Fruit fly (Drosophila melanogaster) whole organism, wandering third instar larva: Measurements from ENCODE around the gene CG2681.

Experiments used
- Abd-B ChIP-seq: fragments of >200 bp; optimal IDR thresholded peaks from 2 replicates; lab custom pipeline; 2017; ENCODE audit warnings: missing biosample characterization, missing genetic modification characterization
- CG32264 ChIP-seq: fragments of 200-800 bp; sonication (Bioruptor generic); optimal IDR thresholded peaks from 2 replicates; lab custom pipeline; 2016; ENCODE audit warnings: missing biosample characterization, missing genetic modification characterization
- CG9705 ChIP-seq: fragments of 200-800 bp; sonication (Bioruptor generic); optimal IDR thresholded peaks from 2 replicates; lab custom pipeline; 2018; ENCODE audit warnings: missing biosample characterization, mild to moderate bottlenecking, missing genetic modification characterization
- CrebA ChIP-seq: fragments of 200-800 bp; sonication (Bioruptor generic); optimal IDR thresholded peaks from 2 replicates; lab custom pipeline; 2016; ENCODE audit warnings: missing biosample characterization, mild to moderate bottlenecking, missing genetic modification characterization, borderline replicate concordance
- Dfd ChIP-seq: fragments of >200 bp; optimal IDR thresholded peaks from 2 replicates; lab custom pipeline; 2017; ENCODE audit warnings: missing biosample characterization, missing genetic modification characterization
- Dif ChIP-seq: fragments of 200-275, 200-300 bp; sonication (Bioruptor generic); optimal IDR thresholded peaks from 2 replicates; lab custom pipeline; 2018; ENCODE audit warnings: missing biosample characterization, missing genetic modification characterization; ENCODE audit not compliant: partially characterized antibody
- GATAd ChIP-seq: sonication (Bioruptor generic); optimal IDR thresholded peaks from 2 replicates; lab custom pipeline; 2016; ENCODE audit warnings: missing biosample characterization, missing genetic modification characterization
- HLH106 ChIP-seq: fragments of 200-800 bp; optimal IDR thresholded peaks from 3 replicates; lab custom pipeline; 2019; ENCODE audit warnings: missing biosample characterization, mild to moderate bottlenecking, missing genetic modification characterization, moderate library complexity
- Hnf4 ChIP-seq: fragments of 200-800 bp; sonication (Bioruptor generic); optimal IDR thresholded peaks from 2 replicates; lab custom pipeline; 2016; ENCODE audit warnings: missing biosample characterization, mild to moderate bottlenecking, missing genetic modification characterization
- Hr78 ChIP-seq: fragments of >200 bp; optimal IDR thresholded peaks from 2 replicates; lab custom pipeline; 2017; ENCODE audit warnings: missing biosample characterization, missing genetic modification characterization
- Hr83 ChIP-seq: fragments of 200-300 bp; sonication (Bioruptor generic); optimal IDR thresholded peaks from 2 replicates; lab custom pipeline; 2016; ENCODE audit warnings: missing biosample characterization, mild to moderate bottlenecking, missing genetic modification characterization, moderate library complexity; ENCODE audit not compliant: poor library complexity, severe bottlenecking
- Jra ChIP-seq: sonication (Bioruptor generic); optimal IDR thresholded peaks from 2 replicates; lab custom pipeline; 2016; ENCODE audit warnings: missing biosample characterization, missing genetic modification characterization
- Mio ChIP-seq: sonication (Bioruptor generic); optimal IDR thresholded peaks from 2 replicates; lab custom pipeline; 2016; ENCODE audit warnings: missing biosample characterization, missing genetic modification characterization
- Myc ChIP-seq: fragments of >200 bp; optimal IDR thresholded peaks from 2 replicates; lab custom pipeline; 2017
- N ChIP-seq: fragments of >200 bp; optimal IDR thresholded peaks from 2 replicates; lab custom pipeline; 2018; ENCODE audit warnings: missing biosample characterization, missing external identifiers, missing genetic modification characterization
- OdsH ChIP-seq: fragments of 200-800 bp; sonication (Bioruptor generic); optimal IDR thresholded peaks from 2 replicates; lab custom pipeline; 2016; ENCODE audit warnings: missing biosample characterization, mild to moderate bottlenecking, missing genetic modification characterization
- Rel ChIP-seq, 2 experiments: fragments of 200-800 bp; sonication (Bioruptor generic) in 1 of 2; optimal IDR thresholded peaks; 2 replicates in 1 of 2; 3 replicates in 1 of 2; lab custom pipeline; 2016 to 2019; ENCODE audit warnings: mild to moderate bottlenecking in 2 of 2, missing biosample characterization in 2 of 2, missing genetic modification characterization in 2 of 2, moderate library complexity in 1 of 2
- Sp1 ChIP-seq: fragments of 200-800 bp; sonication (Bioruptor generic); optimal IDR thresholded peaks from 3 replicates; lab custom pipeline; 2019; ENCODE audit warnings: missing biosample characterization, mild to moderate bottlenecking, missing genetic modification characterization, moderate library complexity
- Vsx2 ChIP-seq: fragments of 200-300, 225-300 bp; sonication (Bioruptor generic); optimal IDR thresholded peaks from 2 replicates; lab custom pipeline; 2018; ENCODE audit warnings: missing biosample characterization, missing genetic modification characterization; ENCODE audit not compliant: partially characterized antibody
- br ChIP-seq: fragments of 200-800 bp; sonication (Bioruptor generic); optimal IDR thresholded peaks from 2 replicates; lab custom pipeline; 2016; ENCODE audit warnings: missing biosample characterization, missing genetic modification characterization
- brk ChIP-seq: fragments of 200-800 bp; sonication (Bioruptor generic); optimal IDR thresholded peaks from 2 replicates; lab custom pipeline; 2016; ENCODE audit warnings: missing biosample characterization, mild to moderate bottlenecking, missing genetic modification characterization
- dl ChIP-seq, 2 experiments: fragments of 175-275, 200-275 bp in 1 of 2; fragments of 200-275 bp in 1 of 2; sonication (Bioruptor generic); optimal IDR thresholded peaks; lab custom pipeline; 2018; ENCODE audit warnings: mild to moderate bottlenecking in 2 of 2, missing biosample characterization in 2 of 2, missing genetic modification characterization in 2 of 2, moderate library complexity in 2 of 2; ENCODE audit not compliant: partially characterized antibody in 2 of 2, insufficient read depth in 1 of 2
- dmrt93B ChIP-seq: fragments of 200-800 bp; sonication (Bioruptor generic); optimal IDR thresholded peaks from 2 replicates; lab custom pipeline; 2018; ENCODE audit warnings: missing biosample characterization, mild to moderate bottlenecking, missing genetic modification characterization
- dsf ChIP-seq: sonication (Bioruptor generic); optimal IDR thresholded peaks from 2 replicates; lab custom pipeline; 2016; ENCODE audit warnings: missing biosample characterization, missing genetic modification characterization, borderline replicate concordance
- ey ChIP-seq: fragments of 200-800 bp; sonication (Bioruptor generic); optimal IDR thresholded peaks from 2 replicates; lab custom pipeline; 2016; ENCODE audit warnings: missing biosample characterization, missing genetic modification characterization
- foxo ChIP-seq, 2 experiments: fragments of 200-800 bp; sonication (Bioruptor generic); optimal IDR thresholded peaks; 2 replicates in 1 of 2; 3 replicates in 1 of 2; lab custom pipeline; 2016 to 2017; ENCODE audit warnings: missing biosample characterization in 2 of 2, missing genetic modification characterization in 2 of 2
- fru ChIP-seq: fragments of 200-800 bp; sonication (Bioruptor generic); optimal IDR thresholded peaks from 3 replicates; lab custom pipeline; 2016; ENCODE audit warnings: missing biosample characterization, mild to moderate bottlenecking, missing genetic modification characterization
- h ChIP-seq: fragments of 200-800 bp; sonication (Bioruptor generic); optimal IDR thresholded peaks from 3 replicates; lab custom pipeline; 2016; ENCODE audit warnings: missing biosample characterization, mild to moderate bottlenecking, missing genetic modification characterization
- jim ChIP-seq: fragments of 175-275, 200-325 bp; sonication (Bioruptor generic); optimal IDR thresholded peaks from 2 replicates; lab custom pipeline; 2016; ENCODE audit warnings: missing biosample characterization, mild to moderate bottlenecking, missing genetic modification characterization
- lola ChIP-seq: fragments of >200 bp; optimal IDR thresholded peaks from 2 replicates; lab custom pipeline; 2017; ENCODE audit warnings: missing biosample characterization, missing genetic modification characterization
- pan ChIP-seq: fragments of >200 bp; optimal IDR thresholded peaks from 2 replicates; lab custom pipeline; 2017
- psq ChIP-seq: fragments of 200-800 bp; sonication (Bioruptor generic); optimal IDR thresholded peaks from 3 replicates; lab custom pipeline; 2017; ENCODE audit warnings: missing biosample characterization, mild to moderate bottlenecking, missing genetic modification characterization, moderate library complexity
- rgr ChIP-seq: fragments of 200-800 bp; sonication (Bioruptor generic); optimal IDR thresholded peaks from 3 replicates; lab custom pipeline; 2016; ENCODE audit warnings: missing biosample characterization, mild to moderate bottlenecking, missing genetic modification characterization
- sage ChIP-seq: fragments of 200-800 bp; sonication (Bioruptor generic); optimal IDR thresholded peaks from 2 replicates; lab custom pipeline; 2016; ENCODE audit warnings: missing biosample characterization, mild to moderate bottlenecking, missing genetic modification characterization
- sv ChIP-seq: fragments of 200-800 bp; sonication (Bioruptor generic); optimal IDR thresholded peaks from 3 replicates; lab custom pipeline; 2016; ENCODE audit warnings: missing biosample characterization, missing genetic modification characterization
- tai ChIP-seq: sonication (Bioruptor generic); optimal IDR thresholded peaks from 2 replicates; lab custom pipeline; 2016; ENCODE audit warnings: missing biosample characterization, missing genetic modification characterization
- usp ChIP-seq: fragments of >200 bp; optimal IDR thresholded peaks from 2 replicates; lab custom pipeline; 2017; ENCODE audit warnings: missing biosample characterization, missing genetic modification characterization
- woc ChIP-seq: sonication (Bioruptor generic); optimal IDR thresholded peaks from 2 replicates; lab custom pipeline; 2016; ENCODE audit warnings: missing biosample characterization, mild to moderate bottlenecking, missing genetic modification characterization

Gene CG2681

DNA sequence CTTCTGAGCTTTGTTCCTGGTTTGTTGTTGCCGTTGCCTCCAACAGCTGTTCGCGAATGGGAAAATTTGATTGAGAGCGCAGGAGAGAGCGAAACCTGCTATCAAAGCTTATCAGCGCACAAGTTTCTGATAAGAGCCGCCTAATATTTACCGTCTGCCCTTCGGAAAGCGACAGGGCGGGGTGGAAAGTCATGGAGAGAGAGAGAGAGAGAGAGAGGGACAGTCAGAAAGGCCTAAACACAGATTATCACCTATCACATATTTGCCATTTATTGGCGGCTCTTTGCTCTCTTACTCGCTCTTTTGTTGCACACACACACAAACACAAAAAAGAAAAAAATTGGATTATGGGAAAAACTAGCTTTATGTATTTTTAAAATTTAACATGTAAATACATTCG is 35.1 kb downstream of the CG2681 start:
- peak; percentile 31 for TF ChIP-seq Dif (GFP tag; lab: Kevin White, UChicago)
- no peak for TF ChIP-seq dsf (GFP tag; lab: Kevin White, UChicago)

DNA sequence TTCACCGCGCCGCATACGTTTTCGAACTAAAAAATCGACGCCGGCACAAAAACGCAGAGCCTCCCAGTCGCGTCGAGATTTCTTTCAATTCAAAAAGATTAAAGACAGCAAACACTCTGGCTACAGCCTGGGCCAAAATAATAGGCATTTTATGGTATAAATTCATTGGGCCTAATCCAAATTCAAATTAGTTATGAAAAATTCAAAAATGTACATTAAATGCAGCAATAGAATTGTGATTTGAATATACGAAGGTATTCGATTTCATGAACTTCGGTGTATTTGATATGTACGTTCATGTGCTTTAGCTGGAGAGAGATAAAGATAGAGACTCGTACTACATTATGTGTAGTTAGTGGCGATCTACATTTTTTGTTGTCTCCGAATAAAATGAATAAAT is 35.6 kb downstream of the CG2681 start, which contains the start of gene Syx4:
Gene Syx4 (minus strand): TSS at position 35 of the 400 bp plus-strand sequence.
- TF ChIP-seq fru (GFP tag; lab: Kevin White, UChicago) (peak; percentile 88), CrebA (GFP tag; lab: Kevin White, UChicago) (no peak), Dif (GFP tag; lab: Kevin White, UChicago) (no peak), GATAd (no peak), Hr78 (GFP tag; lab: Kevin White, UChicago) (no peak), Sp1 (peak; percentile 82), Hr83 (GFP tag; lab: Kevin White, UChicago) (peak; percentile 40), dmrt93B (peak; percentile 67), sage (GFP tag; lab: Kevin White, UChicago) (peak; percentile 78), N (GFP tag; lab: Kevin White, UChicago) (no peak), dsf (GFP tag; lab: Kevin White, UChicago) (peak; percentile 31), CG32264 (GFP tag; lab: Kevin White, UChicago) (peak; percentile 79), jim (GFP tag; lab: Kevin White, UChicago) (no peak), Dfd (GFP tag; lab: Kevin White, UChicago) (no peak), psq (GFP tag; lab: Kevin White, UChicago) (peak; percentile 81), br (GFP tag; lab: Kevin White, UChicago) (peak; percentile 87), tai (peak; percentile 71), ey (peak; percentile 92), HLH106 (tag; lab: Kevin White, UChicago) (peak; percentile 84), Hnf4 (peak; percentile 89), lola (GFP tag; lab: Kevin White, UChicago) (no peak), Mio (peak; percentile 67), pan (lab: Kevin White, UChicago) (no peak), Myc (no peak), h (peak; percentile 91), Jra (GFP tag; lab: Kevin White, UChicago) (peak; percentile 66), foxo (GFP tag; optimal IDR thresholded peaks at IDR 0.05; lab: Kevin White, UChicago) (peak; percentile 81 to 91), woc (GFP tag; lab: Kevin White, UChicago) (peak; percentile 73), Abd-B (GFP tag; lab: Kevin White, UChicago) (no peak), brk (GFP tag; lab: Kevin White, UChicago) (peak; percentile 66), Vsx2 (GFP tag; lab: Kevin White, UChicago) (no peak), usp (no peak), OdsH (GFP tag; lab: Kevin White, UChicago) (peak; percentile 88), rgr (peak; percentile 95), dl (GFP tag; optimal IDR thresholded peaks at IDR 0.05; lab: Kevin White, UChicago; ENCODE audit: insufficient read depth in 1 of 2, partially characterized antibody in 2 of 2) (no peak), CG9705 (GFP tag; lab: Kevin White, UChicago) (no peak), sv (GFP tag; lab: Kevin White, UChicago) (peak; percentile 82), Rel (GFP tag; optimal IDR thresholded peaks at IDR 0.05; lab: Kevin White, UChicago) (peak; percentile 69), Rel (tag; optimal IDR thresholded peaks at IDR 0.05; lab: Kevin White, UChicago) (peak; percentile 44)

- no peak for TF ChIP-seq Dif (GFP tag; lab: Kevin White, UChicago)
- TF ChIP-seq woc (GFP tag; lab: Kevin White, UChicago): no peak
- no peak for TF ChIP-seq Hnf4
- TF ChIP-seq pan (lab: Kevin White, UChicago): no peak
- TF ChIP-seq usp: no peak
- no peak for TF ChIP-seq br (GFP tag; lab: Kevin White, UChicago)
- TF ChIP-seq sage (GFP tag; lab: Kevin White, UChicago): no peak
- no peak for TF ChIP-seq foxo (GFP tag; optimal IDR thresholded peaks at IDR 0.05; lab: Kevin White, UChicago)
- no peak for TF ChIP-seq Rel (GFP tag; optimal IDR thresholded peaks at IDR 0.05; lab: Kevin White, UChicago)
- TF ChIP-seq Rel (tag; optimal IDR thresholded peaks at IDR 0.05; lab: Kevin White, UChicago): no peak
Observed at dm6 chrX:2749693-2750092, 41.2 kb downstream of the CG2681 start.
